Worm (Caenorhabditis elegans): ENCODE data around the gene C56E6.7.

- TF ChIP-seq nhr-237 (tag; optimal IDR thresholded peaks at IDR 0.05) (no peak), mab-5 (tag; optimal IDR thresholded peaks at IDR 0.05) (no peak), unc-62 (GFP tag; optimal IDR thresholded peaks at IDR 0.05) (no peak), ceh-39 (tag; optimal IDR thresholded peaks at IDR 0.05) (no peak), snpc-4 (tag; optimal IDR thresholded peaks at IDR 0.05) (no peak), ceh-43 (GFP tag; optimal IDR thresholded peaks at IDR 0.05) (no peak), elt-3 (tag; optimal IDR thresholded peaks at IDR 0.05) (no peak), ham-2 (GFP tag; optimal IDR thresholded peaks at IDR 0.05) (no peak), mep-1 (tag; optimal IDR thresholded peaks at IDR 0.05) (no peak), nhr-12 (tag; optimal IDR thresholded peaks at IDR 0.05) (no peak)
These were observed 8.2 kb downstream of the C56E6.7 start, which contains the start of gene C56E6.2 for ce11 chrII:6524501-6524977.
